5 fruit fly cellular contexts compared by ENCODE assay signal in genomic region chr3R:8971794-8972193, dm6.
A peak's percentile ranks its signal among the peaks of the same experiment; 100 is the strongest.
TF ChIP-seq lines count a peak whose summit lies in the region.

No protein-coding gene starts in this region.

- TF ChIP-seq CTCF in whole organism, embryonic (GFP tag; optimal IDR thresholded peaks at IDR 0.05; lab: Kevin White, UChicago): no peak

TF ChIP-seq in whole organism, 6 proteins besides CTCF, POLR2A, EP300 and RAD21:
- TF ChIP-seq usp (GFP tag; optimal IDR thresholded peaks at IDR 0.05; lab: Kevin White, UChicago) (no peak), pan (optimal IDR thresholded peaks at IDR 0.05; lab: Kevin White, UChicago) (no peak), psq (optimal IDR thresholded peaks at IDR 0.05; lab: Kevin White, UChicago) (no peak), Dll (optimal IDR thresholded peaks at IDR 0.05; lab: Kevin White, UChicago) (peak; percentile 40)
TF ChIP-seq in whole organism: peak in this region for 1.

TF ChIP-seq in whole organism, embryonic, 481 proteins besides CTCF, POLR2A, EP300 and RAD21:
- peak; percentile 45 for TF ChIP-seq nom (GFP tag; optimal IDR thresholded peaks at IDR 0.05; lab: Kevin White, UChicago)
- TF ChIP-seq CG17359 (tag; optimal IDR thresholded peaks at IDR 0.05; lab: Kevin White, UChicago): no peak
- no peak for TF ChIP-seq CG11560 (tag; IDR thresholded peaks at IDR 0.05; lab: Robert Waterston, UW)
- TF ChIP-seq ems (GFP tag; optimal IDR thresholded peaks at IDR 0.05; lab: Kevin White, UChicago): no peak
- no peak for TF ChIP-seq CG18764 (GFP tag; optimal IDR thresholded peaks at IDR 0.05; lab: Kevin White, UChicago)
- no peak for TF ChIP-seq Nf-YA (GFP tag; IDR thresholded peaks at IDR 0.05; lab: Robert Waterston, UW)
- 0 out of 3 replicates have a peak, but pooled peaks have one; percentile 48 for TF ChIP-seq H15 (GFP tag; IDR thresholded peaks at IDR 0.05; lab: Robert Waterston, UW)
- 0 out of 2 replicates have a peak, but pooled peaks have one; percentile 28 for TF ChIP-seq CG11247 (GFP tag; IDR thresholded peaks at IDR 0.05; lab: Robert Waterston, UW)
- 0 out of 2 replicates have a peak, but pooled peaks have one; percentile 6 for TF ChIP-seq ttk (GFP tag; IDR thresholded peaks at IDR 0.05; lab: Robert Waterston, UW)
- peak; percentile 24 for TF ChIP-seq CG1832 (GFP tag; optimal IDR thresholded peaks at IDR 0.05; lab: Kevin White, UChicago)
- TF ChIP-seq Drgx (GFP tag; IDR thresholded peaks at IDR 0.05; lab: Robert Waterston, UW): peak; percentile 38; the same call in 1 of the 2 replicates

TF ChIP-seq in whole organism, prepupa, 60 proteins besides CTCF, POLR2A, EP300 and RAD21 (continues in another document):
- TF ChIP-seq fd85E (GFP tag; optimal IDR thresholded peaks at IDR 0.05; lab: Kevin White, UChicago) (no peak), Blimp-1 (GFP tag; optimal IDR thresholded peaks at IDR 0.05; lab: Kevin White, UChicago) (peak; percentile 89), Ets21C (GFP tag; optimal IDR thresholded peaks at IDR 0.05; lab: Kevin White, UChicago) (no peak), pdm3 (GFP tag; optimal IDR thresholded peaks at IDR 0.05; lab: Kevin White, UChicago) (no peak), achi (GFP tag; optimal IDR thresholded peaks at IDR 0.05; lab: Kevin White, UChicago) (peak; percentile 30), CG32006 (GFP tag; optimal IDR thresholded peaks at IDR 0.05; lab: Kevin White, UChicago) (peak; percentile 41), Met (GFP tag; optimal IDR thresholded peaks at IDR 0.05; lab: Kevin White, UChicago) (no peak), cyc (GFP tag; optimal IDR thresholded peaks at IDR 0.05; lab: Kevin White, UChicago) (no peak), CG11902 (GFP tag; optimal IDR thresholded peaks at IDR 0.05; lab: Kevin White, UChicago) (no peak), CG1621 (tag; optimal IDR thresholded peaks at IDR 0.05; lab: Kevin White, UChicago) (peak; percentile 29), CG11294 (GFP tag; IDR thresholded peaks at IDR 0.05; lab: Robert Waterston, UW) (no peak), CG6808 (GFP tag; optimal IDR thresholded peaks at IDR 0.05; lab: Kevin White, UChicago) (peak; percentile 43), CG6276 (GFP tag; optimal IDR thresholded peaks at IDR 0.05; lab: Kevin White, UChicago) (peak; percentile 73), svp (GFP tag; lab: Kevin White, UChicago) (no peak), CG8319 (GFP tag; optimal IDR thresholded peaks at IDR 0.05; lab: Kevin White, UChicago) (no peak), lz (GFP tag; optimal IDR thresholded peaks at IDR 0.05; lab: Kevin White, UChicago) (no peak), CG8119 (GFP tag; IDR thresholded peaks at IDR 0.05; lab: Robert Waterston, UW) (peak; percentile 66; the same call in 2 of the 3 replicates), eg (GFP tag; IDR thresholded peaks at IDR 0.05; lab: Robert Waterston, UW) (peak; percentile 70), esn (GFP tag; optimal IDR thresholded peaks at IDR 0.05; lab: Kevin White, UChicago) (no peak), net (GFP tag; optimal IDR thresholded peaks at IDR 0.05; lab: Kevin White, UChicago) (no peak), Hr4 (GFP tag; optimal IDR thresholded peaks at IDR 0.05; lab: Kevin White, UChicago) (no peak), Eip93F (GFP tag; optimal IDR thresholded peaks at IDR 0.05; lab: Kevin White, UChicago) (no peak), fd59A (GFP tag; optimal IDR thresholded peaks at IDR 0.05; lab: Kevin White, UChicago) (no peak), fkh (GFP tag; optimal IDR thresholded peaks at IDR 0.05; lab: Kevin White, UChicago) (no peak), CG3919 (GFP tag; optimal IDR thresholded peaks at IDR 0.05; lab: Kevin White, UChicago) (peak; percentile 2), Hr38 (GFP tag; optimal IDR thresholded peaks at IDR 0.05; lab: Kevin White, UChicago) (no peak), CG15336 (GFP tag; IDR thresholded peaks at IDR 0.05; lab: Robert Waterston, UW) (peak; percentile 64)

TF ChIP-seq in whole organism, pupa, 21 proteins besides CTCF, POLR2A, EP300 and RAD21:
- TF ChIP-seq Pif1A (GFP tag; optimal IDR thresholded peaks at IDR 0.05; lab: Kevin White, UChicago) (peak; percentile 58), Snoo (tag; optimal IDR thresholded peaks at IDR 0.05; lab: Kevin White, UChicago) (peak; percentile 29), CG4496 (GFP tag; IDR thresholded peaks at IDR 0.05; lab: Robert Waterston, UW) (peak; percentile 66; the same call in 1 of the 3 replicates), CG15710 (tag; optimal IDR thresholded peaks at IDR 0.05; lab: Kevin White, UChicago) (peak; percentile 28), CG8301 (tag; optimal IDR thresholded peaks at IDR 0.05; lab: Kevin White, UChicago) (peak; percentile 29), CG10348 (GFP tag; IDR thresholded peaks at IDR 0.05; lab: Robert Waterston, UW) (no peak), gl (tag; optimal IDR thresholded peaks at IDR 0.05; lab: Kevin White, UChicago) (no peak), CG13204 (GFP tag; optimal IDR thresholded peaks at IDR 0.05; lab: Kevin White, UChicago) (peak; percentile 60), rn (GFP tag; IDR thresholded peaks at IDR 0.05; lab: Robert Waterston, UW) (0 out of 2 replicates have a peak, but pooled peaks have one; percentile 4), EcR (GFP tag; optimal IDR thresholded peaks at IDR 0.05; lab: Kevin White, UChicago) (peak; percentile 11), CG17806 (tag; optimal IDR thresholded peaks at IDR 0.05; lab: Kevin White, UChicago) (no peak), CG9948 (tag; optimal IDR thresholded peaks at IDR 0.05; lab: Kevin White, UChicago) (peak; percentile 26), Ets98B (GFP tag; IDR thresholded peaks at IDR 0.05; lab: Robert Waterston, UW) (peak; percentile 67), Pif1B (GFP tag; optimal IDR thresholded peaks at IDR 0.05; lab: Kevin White, UChicago) (no peak), fd96Ca (GFP tag; IDR thresholded peaks at IDR 0.05; lab: Robert Waterston, UW) (peak; percentile 68; the same call in 2 of the 3 replicates), D1 (tag; optimal IDR thresholded peaks at IDR 0.05; lab: Kevin White, UChicago) (no peak), CG8159 (tag; optimal IDR thresholded peaks at IDR 0.05; lab: Kevin White, UChicago) (peak; percentile 18), CG14655 (GFP tag; optimal IDR thresholded peaks at IDR 0.05; lab: Kevin White, UChicago) (peak; percentile 30), CG32121 (GFP tag; IDR thresholded peaks at IDR 0.05; lab: Robert Waterston, UW) (no peak), CG12605 (GFP tag; IDR thresholded peaks at IDR 0.05; lab: Robert Waterston, UW) (peak; percentile 78), CG34367 (tag; optimal IDR thresholded peaks at IDR 0.05; lab: Kevin White, UChicago) (peak; percentile 22)

TF ChIP-seq in whole organism, wandering third instar larva, 38 proteins besides CTCF, POLR2A, EP300 and RAD21:
- no peak for TF ChIP-seq CG9705 (GFP tag; optimal IDR thresholded peaks at IDR 0.05; lab: Kevin White, UChicago)
- peak; percentile 43 for TF ChIP-seq psq (GFP tag; optimal IDR thresholded peaks at IDR 0.05; lab: Kevin White, UChicago)
